Fruit fly (Drosophila melanogaster): ENCODE results near the gene per.
A peak's percentile ranks its signal among the peaks of the same experiment; 100 is the strongest.

The per gene

DNA sequence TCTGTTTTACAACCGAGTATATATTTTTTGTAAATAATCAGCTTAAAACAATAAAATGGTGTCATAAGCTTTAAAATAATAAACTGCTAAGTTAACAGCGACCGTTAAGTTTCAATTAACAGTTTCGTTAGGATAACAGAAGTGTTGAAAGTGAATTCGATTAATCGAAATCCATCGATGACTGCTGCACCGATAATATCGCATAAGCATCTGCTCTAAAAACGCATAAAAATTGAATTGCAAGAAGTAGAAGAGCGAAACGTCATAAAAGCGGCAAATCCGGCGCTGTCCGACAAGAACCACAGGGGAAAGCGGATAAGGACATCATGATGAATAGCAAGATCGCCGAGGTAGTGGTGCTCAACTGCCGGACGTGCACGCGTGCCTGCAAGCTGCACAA is 42.1 kb downstream of the per start, which contains the start of gene dwg (continued):
- no peak for TF ChIP-seq CG17612 (GFP tag; IDR thresholded peaks at IDR 0.05)
- TF ChIP-seq crc (GFP tag; optimal IDR thresholded peaks at IDR 0.05) = no peak
- no peak for TF ChIP-seq CG17568 (GFP tag; optimal IDR thresholded peaks at IDR 0.05)
- peak; percentile 75; the same call in 2 of the 3 replicates for TF ChIP-seq knrl (GFP tag; IDR thresholded peaks at IDR 0.05; ENCODE audit: partially characterized antibody)
- TF ChIP-seq CG17186 (GFP tag; optimal IDR thresholded peaks at IDR 0.05) = peak; percentile 53
- TF ChIP-seq ftz-f1 (GFP tag; optimal IDR thresholded peaks at IDR 0.05) = no peak
- TF ChIP-seq Dad (GFP tag; optimal IDR thresholded peaks at IDR 0.05) = no peak
- peak; percentile 88 for TF ChIP-seq Bgb (GFP tag; IDR thresholded peaks at IDR 0.05; ENCODE audit: partially characterized antibody)
- TF ChIP-seq CrebB (tag; optimal IDR thresholded peaks at IDR 0.05) = no peak
- TF ChIP-seq CG31365 (tag; optimal IDR thresholded peaks at IDR 0.05) = no peak
- no peak for TF ChIP-seq CG7556 (GFP tag; optimal IDR thresholded peaks at IDR 0.05)
- no peak for TF ChIP-seq CG12155 (GFP tag; optimal IDR thresholded peaks at IDR 0.05)
- TF ChIP-seq CG14441 (GFP tag; IDR thresholded peaks at IDR 0.05) = no peak
- TF ChIP-seq YL-1 (GFP tag; optimal IDR thresholded peaks at IDR 0.05) = peak; percentile 30
- no peak for TF ChIP-seq Kr (GFP tag; optimal IDR thresholded peaks at IDR 0.05)
- no peak for TF ChIP-seq vfl (GFP tag; optimal IDR thresholded peaks at IDR 0.05)
- TF ChIP-seq E2f2 (GFP tag; IDR thresholded peaks at IDR 0.05) = peak; percentile 54
- no peak for TF ChIP-seq CG7839 (tag; optimal IDR thresholded peaks at IDR 0.05)
- peak; percentile 65 for TF ChIP-seq inv (GFP tag; IDR thresholded peaks at IDR 0.05; ENCODE audit: partially characterized antibody)
- TF ChIP-seq trem (tag; optimal IDR thresholded peaks at IDR 0.05) = peak; percentile 36
- peak; percentile 68; the same call in 2 of the 3 replicates for TF ChIP-seq CG14860 (GFP tag; IDR thresholded peaks at IDR 0.05; ENCODE audit: partially characterized antibody)
- peak; percentile 87 for TF ChIP-seq unc-4 (GFP tag; IDR thresholded peaks at IDR 0.05; ENCODE audit: partially characterized antibody)
- TF ChIP-seq CG2116 (GFP tag; optimal IDR thresholded peaks at IDR 0.05) = peak; percentile 38
- TF ChIP-seq CG5953 (GFP tag; IDR thresholded peaks at IDR 0.05) = no peak
- TF ChIP-seq zen2 (GFP tag; IDR thresholded peaks at IDR 0.05; ENCODE audit: partially characterized antibody) = peak; percentile 87
- TF ChIP-seq CG6791 (GFP tag; IDR thresholded peaks at IDR 0.05; ENCODE audit: partially characterized antibody) = peak; percentile 87
- no peak for TF ChIP-seq CG15269 (tag; optimal IDR thresholded peaks at IDR 0.05)
- TF ChIP-seq eve (GFP tag; optimal IDR thresholded peaks at IDR 0.05) = no peak
- peak; percentile 82; the same call in 2 of the 3 replicates for TF ChIP-seq Opbp (GFP tag; IDR thresholded peaks at IDR 0.05; ENCODE audit: partially characterized antibody)
- peak; percentile 59 for TF ChIP-seq stwl (tag; optimal IDR thresholded peaks at IDR 0.05)
- peak; percentile 82; the same call in 2 of the 3 replicates for TF ChIP-seq mld (GFP tag; IDR thresholded peaks at IDR 0.05; ENCODE audit: partially characterized antibody)
- no peak for TF ChIP-seq chif (GFP tag; optimal IDR thresholded peaks at IDR 0.05)
- TF ChIP-seq CG1529 (GFP tag; optimal IDR thresholded peaks at IDR 0.05) = no peak
- no peak for TF ChIP-seq HLH3B (GFP tag; IDR thresholded peaks at IDR 0.05)
- TF ChIP-seq Scr (GFP tag; IDR thresholded peaks at IDR 0.05; ENCODE audit: partially characterized antibody) = peak; percentile 82
- no peak for TF ChIP-seq CG4707 (GFP tag; optimal IDR thresholded peaks at IDR 0.05)
- TF ChIP-seq CG2120 (GFP tag; optimal IDR thresholded peaks at IDR 0.05) = no peak
- TF ChIP-seq CG13894 (tag; optimal IDR thresholded peaks at IDR 0.05) = no peak
- TF ChIP-seq NfI (GFP tag; optimal IDR thresholded peaks at IDR 0.05) = no peak
- peak; percentile 82 for TF ChIP-seq CG7963 (GFP tag; IDR thresholded peaks at IDR 0.05; ENCODE audit: partially characterized antibody)
- TF ChIP-seq gfzf (GFP tag; optimal IDR thresholded peaks at IDR 0.05) = peak; percentile 28
- peak; percentile 57 for TF ChIP-seq CG15514 (GFP tag; optimal IDR thresholded peaks at IDR 0.05)
- TF ChIP-seq MESR4 (GFP tag; optimal IDR thresholded peaks at IDR 0.05) = peak; percentile 66
- peak; percentile 89 for TF ChIP-seq amos (GFP tag; IDR thresholded peaks at IDR 0.05; ENCODE audit: partially characterized antibody)
- no peak for TF ChIP-seq al (GFP tag; IDR thresholded peaks at IDR 0.05)
- TF ChIP-seq MTF-1 (GFP tag; optimal IDR thresholded peaks at IDR 0.05; ENCODE audit: borderline replicate concordance) = no peak
- TF ChIP-seq CG1024 (GFP tag; IDR thresholded peaks at IDR 0.05) = no peak
- peak; percentile 75 for TF ChIP-seq vnd (GFP tag; IDR thresholded peaks at IDR 0.05; ENCODE audit: partially characterized antibody)
- TF ChIP-seq HLH4C (GFP tag; IDR thresholded peaks at IDR 0.05; ENCODE audit: partially characterized antibody) = peak; percentile 82

Data from whole organism, embryonic.